Worm (Caenorhabditis elegans) whole organism, early embryonic: ENCODE measurements around the gene K08E4.3.

Experiments used
- ama-1 ChIP-seq: fragments of 150-350 bp; optimal IDR thresholded peaks from 2 replicates; lab custom pipeline; 2014
- ceh-13 ChIP-seq: fragments of 200-800 bp; sonication (Bioruptor generic); optimal IDR thresholded peaks from 2 replicates; lab custom pipeline; 2018; ENCODE audit warnings: mild to moderate bottlenecking, missing genetic modification characterization, missing compliant biosample characterization
- hmg-4 ChIP-seq: fragments of 200-800 bp; sonication (Bioruptor generic); optimal IDR thresholded peaks from 2 replicates; lab custom pipeline; 2018; ENCODE audit warnings: mild to moderate bottlenecking, missing genetic modification characterization, missing compliant biosample characterization
- tbx-11 ChIP-seq: fragments of 200-800 bp; sonication (Bioruptor generic); IDR thresholded peaks from 2 replicates; pipeline ENCODE4 v1.3.6; 2022; ENCODE audit warnings: missing genetic modification characterization, missing compliant biosample characterization

ce11 chrIV:12010859-12011258, 46.7 kb upstream of the K08E4.3 start, which contains the start of the genes ZK617.26 and unc-22:
- no peak for TF ChIP-seq ama-1 (lab: Kevin White, UChicago)
- no peak for TF ChIP-seq hmg-4
- no peak for TF ChIP-seq tbx-11 (GFP tag; lab: Robert Waterston, UW)
- TF ChIP-seq ceh-13 (GFP tag; lab: Kevin White, UChicago), result no peak
